Fruit fly (Drosophila melanogaster): ENCODE data around the gene CG14125.

dm6 chr3L:12016186-12016585 lies 41.5 kb downstream of the CG14125 start:
- TF ChIP-seq CG8478 (optimal IDR thresholded peaks at IDR 0.05) = no peak
- no peak for TF ChIP-seq usp (GFP tag; optimal IDR thresholded peaks at IDR 0.05)
- TF ChIP-seq psq (optimal IDR thresholded peaks at IDR 0.05) = no peak
- no peak for TF ChIP-seq Dll (optimal IDR thresholded peaks at IDR 0.05)

All from whole organism.